Worm (Caenorhabditis elegans) whole organism, late embryonic: Measurements from ENCODE around the gene tbx-37.

Source experiments
- dmd-4 ChIP-seq: sonication (generic microtip); optimal IDR thresholded peaks from 2 replicates; lab custom pipeline; 2016; ENCODE audit warnings: borderline replicate concordance, missing genetic modification characterization, missing compliant biosample characterization
- pha-4 ChIP-seq: fragments of 150-350 bp; optimal IDR thresholded peaks from 2 replicates; lab custom pipeline; 2018; ENCODE audit warnings: missing biosample characterization, missing genetic modification reagents, missing genetic modification characterization
- rnt-1 ChIP-seq: sonication (generic microtip); optimal IDR thresholded peaks from 2 replicates; lab custom pipeline; 2016; ENCODE audit warnings: missing genetic modification characterization, missing compliant biosample characterization

DNA sequence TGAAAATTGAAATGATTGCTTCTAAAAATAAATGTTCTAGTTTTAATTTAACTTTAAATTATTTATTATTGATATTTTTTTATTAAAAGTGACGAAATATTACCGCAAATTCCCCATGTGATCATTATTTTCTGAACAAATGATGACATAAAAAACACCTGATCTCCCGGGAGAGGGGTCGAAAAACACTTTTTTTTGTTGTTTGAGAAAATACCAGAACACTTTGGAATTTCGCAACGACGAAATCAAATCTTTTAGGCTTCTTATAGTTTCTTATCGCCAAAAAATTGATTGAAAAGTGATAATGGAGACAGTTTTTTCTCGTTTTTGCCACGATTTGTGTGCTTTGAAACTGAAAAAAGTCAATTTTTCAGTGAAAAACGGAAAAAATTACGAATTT is 17.4 kb upstream of the tbx-37 start:
- TF ChIP-seq dmd-4 (tag; lab: Kevin White, UChicago) (no peak), pha-4 (tag; lab: Kevin White, UChicago) (no peak), rnt-1 (tag; lab: Kevin White, UChicago) (no peak)
